Worm (Caenorhabditis elegans) whole organism, midembryonic: ENCODE data around the gene slcr-46.2.

Source experiments
- flt-1 ChIP-seq: fragments of 200-800 bp; sonication (Bioruptor generic); IDR thresholded peaks from 2 replicates; pipeline ENCODE4 v1.3.6; 2022; ENCODE audit warnings: missing genetic modification characterization, missing compliant biosample characterization
- klf-2 ChIP-seq: fragments of 200-800 bp; sonication (Bioruptor generic); conservative IDR thresholded peaks from 2 replicates; pipeline ENCODE4 v1.3.6; 2022; ENCODE audit warnings: missing genetic modification reagents, missing genetic modification characterization, missing compliant biosample characterization
- ref-1 ChIP-seq: fragments of 200-800 bp; sonication (Bioruptor generic); conservative IDR thresholded peaks from 2 replicates; pipeline ENCODE4 v1.3.6; 2022; ENCODE audit warnings: missing genetic modification reagents, missing genetic modification characterization, missing compliant biosample characterization
- ztf-23 ChIP-seq: fragments of 200-800 bp; sonication (Bioruptor generic); IDR thresholded peaks from 2 replicates; pipeline ENCODE4 v1.3.6; 2022; ENCODE audit warnings: missing genetic modification reagents, missing genetic modification characterization, missing compliant biosample characterization

DNA sequence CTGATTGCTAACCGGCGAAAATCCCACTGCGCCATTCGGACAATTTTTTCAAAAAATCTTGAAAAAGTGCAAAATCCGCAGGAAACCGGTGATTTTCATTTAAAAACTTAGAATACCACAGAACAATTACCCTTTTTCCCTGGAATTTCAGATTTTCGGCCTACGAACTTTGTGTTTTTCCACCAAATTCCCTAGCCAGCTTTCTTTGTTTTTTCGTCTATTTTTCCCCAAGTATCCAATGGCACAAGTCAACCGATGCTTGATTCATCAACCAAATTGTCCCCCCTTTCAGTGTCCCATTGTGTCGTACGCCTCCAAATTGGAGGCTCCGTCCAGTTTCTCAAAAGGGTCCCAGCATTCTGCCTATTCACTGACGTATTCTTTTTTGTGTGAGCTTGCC lies 19.7 kb downstream of the slcr-46.2 start, which contains the start of gene Y43F8A.1:
- no peak for TF ChIP-seq klf-2
- no peak for TF ChIP-seq ztf-23 (GFP tag; lab: Robert Waterston, UW)
- TF ChIP-seq ref-1 (GFP tag; lab: Robert Waterston, UW) = no peak
- no peak for TF ChIP-seq flt-1
